Worm (Caenorhabditis elegans): Measurements from ENCODE around the gene clec-156.

DNA sequence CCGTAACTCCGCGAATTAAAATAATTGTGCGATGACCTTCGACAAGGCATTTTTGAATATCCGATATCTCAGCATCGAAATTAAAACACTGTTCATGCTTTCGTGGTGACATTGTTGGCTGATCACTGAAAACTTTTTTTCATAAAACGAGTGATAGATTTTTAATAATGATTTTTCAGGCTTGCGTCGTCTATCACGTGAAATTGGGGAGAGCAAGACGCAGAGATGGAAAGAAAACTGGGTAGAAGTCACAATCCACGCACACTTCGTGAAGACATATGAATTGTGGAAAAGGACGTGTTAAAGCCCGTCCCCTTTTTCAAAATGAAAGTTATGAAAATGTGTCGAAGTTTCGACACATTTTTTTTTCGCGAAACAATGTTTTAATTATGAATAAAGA, 7.7 kb upstream of the clec-156 start, which contains the start of gene nonu-1:
- TF ChIP-seq lin-39 (tag; optimal IDR thresholded peaks at IDR 0.05), result no peak
- no peak for TF ChIP-seq ceh-82 (tag; optimal IDR thresholded peaks at IDR 0.05)
- no peak for TF ChIP-seq nhr-11 (tag; optimal IDR thresholded peaks at IDR 0.05)
